Fruit fly (Drosophila melanogaster) whole organism, prepupa: ENCODE measurements around the gene Hsp67Ba.

Experiments used
- Blimp-1 ChIP-seq: fragments of 200-800 bp; sonication (Bioruptor generic); optimal IDR thresholded peaks from 3 replicates; lab custom pipeline; 2017; ENCODE audit warnings: missing biosample characterization, missing genetic modification characterization, mild to moderate bottlenecking, moderate library complexity, missing genetic modification reagents
- CG10631 ChIP-seq: fragments of 200-800 bp; sonication (Bioruptor generic); optimal IDR thresholded peaks from 2 replicates; lab custom pipeline; 2016; ENCODE audit warnings: missing biosample characterization, missing genetic modification characterization
- CG10669 ChIP-seq: fragments of 200-800 bp; sonication (Bioruptor generic); optimal IDR thresholded peaks from 3 replicates; lab custom pipeline; 2018; ENCODE audit warnings: missing biosample characterization, mild to moderate bottlenecking, missing genetic modification characterization, moderate library complexity
- CG11294 ChIP-seq: fragments of 200-800 bp; sonication (Bioruptor generic); IDR thresholded peaks from 2 replicates; pipeline ENCODE4 v1.3.6; 2022; ENCODE audit warnings: missing biosample characterization, missing genetic modification characterization
- CG11902 ChIP-seq: fragments of 200-800 bp; sonication (Bioruptor generic); optimal IDR thresholded peaks from 3 replicates; lab custom pipeline; 2016; ENCODE audit warnings: missing biosample characterization, missing genetic modification characterization
- CG15336 ChIP-seq: fragments of 200-800 bp; sonication (Bioruptor generic); IDR thresholded peaks from 2 replicates; pipeline ENCODE4 v1.3.6; 2022; ENCODE audit warnings: missing biosample characterization, missing genetic modification characterization
- CG1621 ChIP-seq: fragments of 200-800 bp; sonication (Bioruptor generic); optimal IDR thresholded peaks from 3 replicates; lab custom pipeline; 2018; ENCODE audit warnings: missing biosample characterization, mild to moderate bottlenecking, missing genetic modification characterization
- CG16779 ChIP-seq: fragments of 200-800 bp; sonication (Bioruptor generic); optimal IDR thresholded peaks from 3 replicates; lab custom pipeline; 2017; ENCODE audit warnings: missing biosample characterization, mild to moderate bottlenecking, missing genetic modification characterization
- CG32006 ChIP-seq: fragments of 200-800 bp; sonication (Bioruptor generic); optimal IDR thresholded peaks from 3 replicates; lab custom pipeline; 2017; ENCODE audit warnings: missing biosample characterization, mild to moderate bottlenecking, missing genetic modification characterization
- CG3919 ChIP-seq: fragments of 200-800 bp; sonication (Bioruptor generic); optimal IDR thresholded peaks from 3 replicates; lab custom pipeline; 2016; ENCODE audit warnings: missing biosample characterization, missing genetic modification characterization
- CG4318 ChIP-seq: fragments of 200-800 bp; sonication (Bioruptor generic); optimal IDR thresholded peaks from 3 replicates; lab custom pipeline; 2017; ENCODE audit warnings: missing biosample characterization, mild to moderate bottlenecking, missing genetic modification characterization
- CG6163 ChIP-seq: fragments of 200-800 bp; sonication (Bioruptor generic); IDR thresholded peaks from 3 replicates; pipeline ENCODE4 v1.3.6; 2022; ENCODE audit warnings: missing biosample characterization, missing genetic modification characterization
- CG6276 ChIP-seq: fragments of 200-800 bp; sonication (Bioruptor generic); optimal IDR thresholded peaks from 2 replicates; lab custom pipeline; 2017; ENCODE audit warnings: missing biosample characterization, mild to moderate bottlenecking, missing genetic modification characterization
- CG6808 ChIP-seq: fragments of 200-800 bp; sonication (Bioruptor generic); optimal IDR thresholded peaks from 3 replicates; lab custom pipeline; 2017; ENCODE audit warnings: missing biosample characterization, missing genetic modification characterization, mild to moderate bottlenecking, moderate library complexity, missing genetic modification reagents
- CG6854 ChIP-seq: fragments of 200-800 bp; sonication (Bioruptor generic); optimal IDR thresholded peaks from 2 replicates; lab custom pipeline; 2017; ENCODE audit warnings: missing biosample characterization, mild to moderate bottlenecking, missing genetic modification characterization
- CG7368 ChIP-seq: fragments of 200-800 bp; sonication (Bioruptor generic); optimal IDR thresholded peaks from 3 replicates; lab custom pipeline; 2016; ENCODE audit warnings: missing biosample characterization, missing genetic modification characterization
- CG8319 ChIP-seq: fragments of 200-800 bp; sonication (Bioruptor generic); optimal IDR thresholded peaks from 3 replicates; lab custom pipeline; 2016; ENCODE audit warnings: missing biosample characterization, missing genetic modification characterization
- CG8632 ChIP-seq: fragments of 200-800 bp; sonication (Bioruptor generic); optimal IDR thresholded peaks from 3 replicates; lab custom pipeline; 2016; ENCODE audit warnings: missing biosample characterization, missing genetic modification characterization
- CG9139 ChIP-seq: fragments of 200-800 bp; sonication (Bioruptor generic); optimal IDR thresholded peaks from 3 replicates; lab custom pipeline; 2017; ENCODE audit warnings: missing biosample characterization, mild to moderate bottlenecking, missing genetic modification characterization
- Eip75B ChIP-seq: fragments of 200-800 bp; sonication (Bioruptor generic); optimal IDR thresholded peaks from 3 replicates; lab custom pipeline; 2016; ENCODE audit warnings: missing biosample characterization, missing genetic modification characterization
- Eip78C ChIP-seq: fragments of 200-800 bp; sonication (Bioruptor generic); peaks from one replicate; lab custom pipeline; 2016; ENCODE audit warnings: missing biosample characterization, missing genetic modification characterization
- Eip93F ChIP-seq: fragments of 200-800 bp; sonication (Bioruptor generic); optimal IDR thresholded peaks from 2 replicates; lab custom pipeline; 2016; ENCODE audit warnings: missing biosample characterization, mild to moderate bottlenecking, missing genetic modification characterization
- Ets21C ChIP-seq: fragments of 200-800 bp; sonication (Bioruptor generic); optimal IDR thresholded peaks from 3 replicates; lab custom pipeline; 2016; ENCODE audit warnings: missing biosample characterization, missing genetic modification characterization
- Ets96B ChIP-seq: fragments of 200-800 bp; optimal IDR thresholded peaks from 2 replicates; lab custom pipeline; 2019; ENCODE audit warnings: missing biosample characterization, mild to moderate bottlenecking, missing genetic modification characterization, moderate library complexity
- Gug ChIP-seq: fragments of 200-800 bp; sonication (Bioruptor generic); IDR thresholded peaks from 2 replicates; pipeline ENCODE4 v1.3.6; 2022; ENCODE audit warnings: missing biosample characterization, missing genetic modification characterization
- Hr38 ChIP-seq: sonication (Bioruptor generic); optimal IDR thresholded peaks from 2 replicates; lab custom pipeline; 2016; ENCODE audit warnings: missing biosample characterization, missing genetic modification characterization
- Hr39 ChIP-seq: fragments of 200-800 bp; sonication (Bioruptor generic); optimal IDR thresholded peaks from 2 replicates; lab custom pipeline; 2016; ENCODE audit warnings: missing biosample characterization, missing genetic modification characterization
- Hr4 ChIP-seq: fragments of 200-800 bp; sonication (Bioruptor generic); optimal IDR thresholded peaks from 3 replicates; lab custom pipeline; 2016; ENCODE audit warnings: missing biosample characterization, missing genetic modification characterization
- Met ChIP-seq: fragments of 200-800 bp; sonication (Bioruptor generic); optimal IDR thresholded peaks from 3 replicates; lab custom pipeline; 2016; ENCODE audit warnings: missing biosample characterization, missing genetic modification characterization
- OdsH ChIP-seq: fragments of 200-800 bp; sonication (Bioruptor generic); optimal IDR thresholded peaks from 3 replicates; lab custom pipeline; 2016; ENCODE audit warnings: missing biosample characterization, missing genetic modification characterization
- Smox ChIP-seq: fragments of 200-800 bp; sonication (Bioruptor generic); optimal IDR thresholded peaks from 3 replicates; lab custom pipeline; 2016; ENCODE audit warnings: missing biosample characterization, missing genetic modification characterization
- Sox102F ChIP-seq: fragments of 200-800 bp; sonication (Bioruptor generic); optimal IDR thresholded peaks from 2 replicates; lab custom pipeline; 2016; ENCODE audit warnings: missing biosample characterization, mild to moderate bottlenecking, missing genetic modification characterization
- Sox14 ChIP-seq: fragments of 200-800 bp; sonication (Bioruptor generic); optimal IDR thresholded peaks from 3 replicates; lab custom pipeline; 2016; ENCODE audit warnings: missing biosample characterization, missing genetic modification characterization
- Sox15 ChIP-seq: fragments of 200-800 bp; sonication (Bioruptor generic); optimal IDR thresholded peaks from 3 replicates; lab custom pipeline; 2016; ENCODE audit warnings: missing biosample characterization, missing genetic modification characterization
- achi ChIP-seq: fragments of 200-800 bp; sonication (Bioruptor generic); optimal IDR thresholded peaks from 3 replicates; lab custom pipeline; 2016; ENCODE audit warnings: missing biosample characterization, missing genetic modification characterization
- acj6 ChIP-seq: fragments of 200-800 bp; sonication (Bioruptor generic); optimal IDR thresholded peaks from 3 replicates; lab custom pipeline; 2016; ENCODE audit warnings: missing biosample characterization, missing genetic modification characterization
- cyc ChIP-seq: fragments of 200-800 bp; sonication (Bioruptor generic); optimal IDR thresholded peaks from 3 replicates; lab custom pipeline; 2016; ENCODE audit warnings: missing biosample characterization, missing genetic modification characterization
- dac ChIP-seq: fragments of 200-800 bp; sonication (Bioruptor generic); optimal IDR thresholded peaks from 2 replicates; lab custom pipeline; 2017; ENCODE audit warnings: missing biosample characterization, mild to moderate bottlenecking, missing genetic modification characterization
- dsx ChIP-seq: fragments of 200-800 bp; optimal IDR thresholded peaks from 3 replicates; lab custom pipeline; 2019; ENCODE audit warnings: missing biosample characterization, mild to moderate bottlenecking, missing genetic modification characterization, moderate library complexity; ENCODE audit not compliant: poor library complexity, severe bottlenecking
- esn ChIP-seq: fragments of 200-800 bp; sonication (Bioruptor generic); optimal IDR thresholded peaks from 2 replicates; lab custom pipeline; 2016; ENCODE audit warnings: missing biosample characterization, mild to moderate bottlenecking, missing genetic modification characterization, moderate library complexity
- fd59A ChIP-seq: fragments of 200-800 bp; sonication (Bioruptor generic); optimal IDR thresholded peaks from 2 replicates; lab custom pipeline; 2017; ENCODE audit warnings: missing biosample characterization, mild to moderate bottlenecking, missing genetic modification characterization, missing genetic modification reagents
- fd85E ChIP-seq: fragments of 200-800 bp; sonication (Bioruptor generic); optimal IDR thresholded peaks from 3 replicates; lab custom pipeline; 2016; ENCODE audit warnings: missing biosample characterization, missing genetic modification characterization
- fkh ChIP-seq: fragments of 200-800 bp; sonication (Bioruptor generic); optimal IDR thresholded peaks from 3 replicates; lab custom pipeline; 2017; ENCODE audit warnings: missing biosample characterization, mild to moderate bottlenecking, missing genetic modification characterization, moderate library complexity
- lz ChIP-seq: fragments of 200-800 bp; sonication (Bioruptor generic); optimal IDR thresholded peaks from 3 replicates; lab custom pipeline; 2016; ENCODE audit warnings: missing biosample characterization, missing genetic modification characterization
- net ChIP-seq: fragments of 200-800 bp; sonication (Bioruptor generic); optimal IDR thresholded peaks from 3 replicates; lab custom pipeline; 2016; ENCODE audit warnings: missing biosample characterization, missing genetic modification characterization
- pdm3 ChIP-seq: fragments of 200-800 bp; sonication (Bioruptor generic); optimal IDR thresholded peaks from 3 replicates; lab custom pipeline; 2016; ENCODE audit warnings: missing biosample characterization, missing genetic modification characterization
- spab ChIP-seq: fragments of 200-800 bp; sonication (Bioruptor generic); optimal IDR thresholded peaks from 2 replicates; lab custom pipeline; 2017; ENCODE audit warnings: missing biosample characterization, mild to moderate bottlenecking, missing genetic modification characterization, missing genetic modification reagents
- svp ChIP-seq: fragments of 200-800 bp; sonication (Bioruptor generic); peaks from one replicate; lab custom pipeline; 2016; ENCODE audit warnings: missing biosample characterization, missing genetic modification characterization
- topi ChIP-seq: fragments of 200-800 bp; sonication (Bioruptor generic); optimal IDR thresholded peaks from 3 replicates; lab custom pipeline; 2016; ENCODE audit warnings: missing biosample characterization, missing genetic modification characterization
- vri ChIP-seq: fragments of 200-800 bp; sonication (Bioruptor generic); optimal IDR thresholded peaks from 3 replicates; lab custom pipeline; 2016; ENCODE audit warnings: missing biosample characterization, mild to moderate bottlenecking, missing genetic modification characterization

Hsp67Ba gene

DNA sequence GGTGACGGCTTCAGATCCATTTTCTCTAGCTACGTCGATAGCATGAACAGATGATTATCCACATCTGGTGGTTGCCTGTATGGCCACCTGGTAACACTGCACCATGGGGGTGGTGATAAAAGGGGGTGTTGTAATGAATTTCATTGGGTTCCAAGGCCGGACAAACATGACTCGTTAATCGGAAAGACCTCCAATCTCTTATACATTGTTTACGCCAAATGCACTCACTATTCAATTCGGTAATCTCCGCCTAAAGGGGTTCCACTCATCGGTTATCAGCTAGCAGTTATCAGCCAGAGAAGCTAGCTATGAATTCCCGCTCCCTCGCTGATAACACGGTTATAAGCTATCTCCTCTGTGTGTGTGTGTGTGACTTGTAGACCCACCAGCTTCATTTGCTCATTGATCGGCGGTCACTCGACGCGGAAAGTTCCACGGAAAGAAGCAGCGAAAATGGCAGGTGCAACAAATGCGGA is 19.1 kb downstream of the Hsp67Ba start, which contains the start of gene Pdxk (continued):
- TF ChIP-seq CG3919 (GFP tag; lab: Kevin White, UChicago) = no peak
- TF ChIP-seq svp (GFP tag; lab: Kevin White, UChicago) = peak; percentile 89
- TF ChIP-seq OdsH (GFP tag; lab: Kevin White, UChicago) = no peak
- TF ChIP-seq CG10669 = peak; percentile 71
- peak; percentile 12 for TF ChIP-seq Sox14
- TF ChIP-seq CG6163 (GFP tag; lab: Robert Waterston, UW) = no peak; the same call in 2 of the 3 replicates
- TF ChIP-seq, all 60 proteins: peak for 16

DNA sequence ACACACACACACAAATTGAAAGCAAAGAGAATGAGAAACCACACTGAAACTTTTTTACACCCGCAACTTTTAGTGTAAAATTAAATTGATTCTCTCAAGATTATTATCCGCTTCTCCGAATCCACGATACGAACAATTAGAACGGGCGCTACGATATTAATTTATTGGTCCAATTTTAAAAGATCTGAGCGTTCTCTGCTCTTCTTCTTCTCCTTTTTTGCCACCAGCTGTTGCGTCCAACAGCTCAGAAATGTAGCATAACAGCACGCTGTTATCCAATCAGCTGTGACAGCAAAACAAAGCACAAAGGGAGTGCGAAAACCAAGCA is 20.7 kb downstream of the Hsp67Ba start, which contains the start of the genes UGP and Svip:
UGP (minus strand) TSS at position 223 of the 328 bp plus-strand sequence.
Svip (plus strand) TSS at position 287 of the 328 bp plus-strand sequence.
- TF ChIP-seq fd85E (GFP tag; lab: Kevin White, UChicago) = no peak
- no peak for TF ChIP-seq CG4318 (GFP tag; lab: Kevin White, UChicago)
- TF ChIP-seq CG1621 (tag; lab: Kevin White, UChicago) = no peak
- peak; percentile 56; the same call in 1 of the 3 replicates for TF ChIP-seq CG6163 (GFP tag; lab: Robert Waterston, UW)
- no peak for TF ChIP-seq svp (GFP tag; lab: Kevin White, UChicago)
- TF ChIP-seq Met = no peak
- TF ChIP-seq lz (GFP tag; lab: Kevin White, UChicago) = peak; percentile 34
- TF ChIP-seq Ets21C (GFP tag; lab: Kevin White, UChicago) = no peak
- TF ChIP-seq dsx (GFP tag; lab: Kevin White, UChicago) = no peak
- TF ChIP-seq CG6808 (GFP tag; lab: Kevin White, UChicago) = no peak
- no peak for TF ChIP-seq CG16779
- TF ChIP-seq acj6 (GFP tag; lab: Kevin White, UChicago) = no peak
- no peak for TF ChIP-seq fkh
- no peak for TF ChIP-seq vri
- TF ChIP-seq Sox102F = peak; percentile 19
- no peak for TF ChIP-seq Hr38 (GFP tag; lab: Kevin White, UChicago)
- peak; percentile 93 for TF ChIP-seq Sox14
- TF ChIP-seq esn (GFP tag; lab: Kevin White, UChicago) = peak; percentile 57
- TF ChIP-seq cyc = no peak
- TF ChIP-seq Eip93F (GFP tag; lab: Kevin White, UChicago) = no peak
- peak; percentile 39 for TF ChIP-seq achi (GFP tag; lab: Kevin White, UChicago)
- TF ChIP-seq Gug (GFP tag; lab: Robert Waterston, UW) = no peak
- TF ChIP-seq spab (GFP tag; lab: Kevin White, UChicago) = no peak
- TF ChIP-seq OdsH (GFP tag; lab: Kevin White, UChicago) = peak; percentile 17
- TF ChIP-seq Hr4 (GFP tag; lab: Kevin White, UChicago) = peak; percentile 64
- TF ChIP-seq CG8319 (GFP tag; lab: Kevin White, UChicago) = no peak
- TF ChIP-seq Sox15 = no peak
- TF ChIP-seq pdm3 (GFP tag; lab: Kevin White, UChicago) = no peak
- no peak for TF ChIP-seq CG32006 (GFP tag; lab: Kevin White, UChicago)
- TF ChIP-seq net (GFP tag; lab: Kevin White, UChicago) = peak; percentile 53
- peak; percentile 35 for TF ChIP-seq Eip75B (GFP tag; lab: Kevin White, UChicago)
- TF ChIP-seq CG6854 (GFP tag; lab: Kevin White, UChicago) = no peak
- TF ChIP-seq fd59A (GFP tag; lab: Kevin White, UChicago) = no peak
- TF ChIP-seq dac (GFP tag; lab: Kevin White, UChicago) = no peak
- peak; percentile 45; the same call in 1 of the 2 replicates for TF ChIP-seq CG15336 (GFP tag; lab: Robert Waterston, UW)
- peak; percentile 10 for TF ChIP-seq Ets96B (tag; lab: Kevin White, UChicago)
- peak; percentile 39 for TF ChIP-seq topi (GFP tag; lab: Kevin White, UChicago)
- TF ChIP-seq CG9139 (GFP tag; lab: Kevin White, UChicago) = no peak
- TF ChIP-seq Eip78C (GFP tag; lab: Kevin White, UChicago) = peak; percentile 71
- TF ChIP-seq CG10631 (GFP tag; lab: Kevin White, UChicago) = no peak
- TF ChIP-seq Smox (GFP tag; lab: Kevin White, UChicago) = no peak
- TF ChIP-seq Blimp-1 (GFP tag; lab: Kevin White, UChicago) = no peak
- TF ChIP-seq CG6276 (GFP tag; lab: Kevin White, UChicago) = no peak
- TF ChIP-seq CG11902 = no peak
- TF ChIP-seq CG10669 = no peak
- TF ChIP-seq CG8632 (GFP tag; lab: Kevin White, UChicago) = no peak
- TF ChIP-seq CG11294 = no peak
- TF ChIP-seq Hr39 (GFP tag; lab: Kevin White, UChicago) = peak; percentile 10
- peak; percentile 6 for TF ChIP-seq CG7368 (GFP tag; lab: Kevin White, UChicago)
